Worm (Caenorhabditis elegans) whole organism, L1 larva: Measurements from ENCODE around the gene unc-31.

ENCODE experiments used
- C04F5.9 ChIP-seq: sonication (generic microtip); optimal IDR thresholded peaks from 2 replicates; lab custom pipeline; 2016; ENCODE audit warnings: missing genetic modification characterization, missing compliant biosample characterization
- C34B4.2 ChIP-seq: sonication (generic microtip); optimal IDR thresholded peaks from 2 replicates; lab custom pipeline; 2017; ENCODE audit warnings: mild to moderate bottlenecking, missing genetic modification characterization, missing compliant biosample characterization
- F16B12.6 ChIP-seq: fragments of 150-350 bp; optimal IDR thresholded peaks from 2 replicates; lab custom pipeline; 2014; ENCODE audit warnings: missing biosample characterization, missing genetic modification characterization
- Y116A8C.19 ChIP-seq: sonication (generic microtip); optimal IDR thresholded peaks from 2 replicates; lab custom pipeline; 2016; ENCODE audit warnings: missing compliant biosample characterization, missing genetic modification characterization, borderline replicate concordance
- alr-1 ChIP-seq: fragments of 200-800 bp; sonication (Bioruptor generic); optimal IDR thresholded peaks from 2 replicates; lab custom pipeline; 2018; ENCODE audit warnings: borderline replicate concordance, mild to moderate bottlenecking, missing genetic modification characterization, missing compliant biosample characterization
- aly-2 ChIP-seq: fragments of 150-350 bp; optimal IDR thresholded peaks from 2 replicates; lab custom pipeline; 2014; ENCODE audit warnings: missing biosample characterization, missing genetic modification characterization
- blmp-1 ChIP-seq: fragments of 150-350 bp; optimal IDR thresholded peaks from 2 replicates; lab custom pipeline; 2014; ENCODE audit warnings: missing biosample characterization, missing genetic modification characterization
- ceh-88 ChIP-seq: fragments of 200-800 bp; sonication (Bioruptor generic); IDR thresholded peaks from 2 replicates; pipeline ENCODE4 v1.3.6; 2022; ENCODE audit warnings: missing genetic modification characterization, missing compliant biosample characterization
- ceh-90 ChIP-seq: sonication (generic microtip); optimal IDR thresholded peaks from 2 replicates; lab custom pipeline; 2016; ENCODE audit warnings: missing genetic modification characterization, missing compliant biosample characterization
- ces-1 ChIP-seq: fragments of 150-350 bp; optimal IDR thresholded peaks from 2 replicates; lab custom pipeline; 2014; ENCODE audit warnings: missing biosample characterization, missing genetic modification reagents, missing genetic modification characterization
- efl-1 ChIP-seq, 4 experiments: fragments of 150-350 bp; optimal IDR thresholded peaks in 3 of 4; peaks in 1 of 4; 1 replicate in 1 of 4; 2 replicates in 3 of 4; lab custom pipeline; 2014; ENCODE audit warnings: missing biosample characterization in 2 of 4, missing genetic modification characterization in 2 of 4, missing genetic modification reagents in 2 of 4
- efl-3 ChIP-seq: fragments of 200-800 bp; sonication (Bioruptor generic); optimal IDR thresholded peaks from 2 replicates; lab custom pipeline; 2018; ENCODE audit warnings: mild to moderate bottlenecking, missing genetic modification characterization, missing compliant biosample characterization
- egl-13 ChIP-seq: sonication (generic microtip); optimal IDR thresholded peaks from 2 replicates; lab custom pipeline; 2016; ENCODE audit warnings: missing genotype, missing genetic modification reagents, missing genetic modification characterization, missing compliant biosample characterization
- ets-5 ChIP-seq: fragments of 200-800 bp; sonication (Bioruptor generic); IDR thresholded peaks from 2 replicates; pipeline ENCODE4 v1.3.6; 2022; ENCODE audit warnings: missing genetic modification characterization, missing compliant biosample characterization
- fkh-4 ChIP-seq: sonication (generic microtip); optimal IDR thresholded peaks from 2 replicates; lab custom pipeline; 2016; ENCODE audit warnings: missing compliant biosample characterization, missing genetic modification characterization, borderline replicate concordance
- fos-1 ChIP-seq: fragments of 150-350 bp; optimal IDR thresholded peaks from 2 replicates; lab custom pipeline; 2014; ENCODE audit warnings: missing biosample characterization, missing genetic modification characterization
- hlh-17 ChIP-seq: fragments of 200-800 bp; sonication (Bioruptor generic); optimal IDR thresholded peaks from 2 replicates; lab custom pipeline; 2018; ENCODE audit warnings: missing genetic modification characterization, mild to moderate bottlenecking, missing compliant biosample characterization, moderate library complexity, borderline replicate concordance
- hlh-4 ChIP-seq: sonication (generic microtip); optimal IDR thresholded peaks from 2 replicates; lab custom pipeline; 2016; ENCODE audit warnings: mild to moderate bottlenecking, missing genetic modification characterization, missing compliant biosample characterization
- hpl-2 ChIP-seq: fragments of 150-350 bp; optimal IDR thresholded peaks from 2 replicates; lab custom pipeline; 2014; ENCODE audit warnings: missing biosample characterization, missing genetic modification reagents, missing genetic modification characterization
- irx-1 ChIP-seq: sonication (generic microtip); optimal IDR thresholded peaks from 2 replicates; lab custom pipeline; 2016; ENCODE audit warnings: missing genetic modification characterization, missing compliant biosample characterization
- isw-1 ChIP-seq: fragments of 200-800 bp; sonication (Bioruptor generic); IDR thresholded peaks from 2 replicates; pipeline ENCODE4 v1.3.6; 2022; ENCODE audit warnings: missing genetic modification characterization, missing compliant biosample characterization
- jun-1 ChIP-seq: fragments of 150-350 bp; optimal IDR thresholded peaks from 2 replicates; lab custom pipeline; 2014; ENCODE audit warnings: missing biosample characterization, missing genetic modification reagents, missing genetic modification characterization
- lin-14 ChIP-seq: fragments of 200-800 bp; sonication (Bioruptor generic); optimal IDR thresholded peaks from 2 replicates; lab custom pipeline; 2018; ENCODE audit warnings: mild to moderate bottlenecking, missing genetic modification characterization, moderate library complexity, missing compliant biosample characterization
- lin-35 ChIP-seq, 2 experiments: fragments of 150-350 bp; optimal IDR thresholded peaks; 2 replicates each; lab custom pipeline; 2014; ENCODE audit warnings: missing biosample characterization in 2 of 2, missing genetic modification characterization in 2 of 2, missing genetic modification reagents in 2 of 2
- lin-39 ChIP-seq: fragments of 150-350 bp; optimal IDR thresholded peaks from 2 replicates; lab custom pipeline; 2014; ENCODE audit warnings: missing biosample characterization, missing genetic modification reagents, missing genetic modification characterization
- lir-3 ChIP-seq: sonication (generic microtip); optimal IDR thresholded peaks from 2 replicates; lab custom pipeline; 2016; ENCODE audit warnings: mild to moderate bottlenecking, missing genetic modification characterization, moderate library complexity, missing compliant biosample characterization; ENCODE audit not compliant: poor library complexity
- lsy-2 ChIP-seq, 2 experiments: fragments of 150-350 bp; optimal IDR thresholded peaks; 2 replicates each; lab custom pipeline; 2014; ENCODE audit warnings: missing biosample characterization in 2 of 2, missing genetic modification characterization in 2 of 2
- mab-9 ChIP-seq: fragments of 200-800 bp; sonication (Bioruptor generic); IDR thresholded peaks from 2 replicates; pipeline ENCODE4 v1.3.6; 2022; ENCODE audit warnings: missing genetic modification reagents, missing genetic modification characterization, missing compliant biosample characterization
- mef-2 ChIP-seq: fragments of 150-350 bp; optimal IDR thresholded peaks from 2 replicates; lab custom pipeline; 2014; ENCODE audit warnings: missing biosample characterization, missing genetic modification characterization
- mep-1 ChIP-seq: fragments of 150-350 bp; optimal IDR thresholded peaks from 2 replicates; lab custom pipeline; 2014; ENCODE audit warnings: missing biosample characterization, missing genetic modification characterization
- nhr-237 ChIP-seq: fragments of 150-350 bp; optimal IDR thresholded peaks from 2 replicates; lab custom pipeline; 2014; ENCODE audit warnings: missing biosample characterization, missing genetic modification characterization
- nhr-28 ChIP-seq: fragments of 150-350 bp; optimal IDR thresholded peaks from 2 replicates; lab custom pipeline; 2014; ENCODE audit warnings: missing biosample characterization, missing genetic modification characterization
- nhr-76 ChIP-seq: sonication (generic microtip); optimal IDR thresholded peaks from 2 replicates; lab custom pipeline; 2017; ENCODE audit warnings: missing biosample characterization, missing genetic modification characterization
- pag-3 ChIP-seq: sonication (generic microtip); optimal IDR thresholded peaks from 2 replicates; lab custom pipeline; 2017; ENCODE audit warnings: missing genetic modification characterization, mild to moderate bottlenecking, missing compliant biosample characterization, antibody characterized with exemption, borderline replicate concordance; ENCODE audit not compliant: insufficient read depth
- rnt-1 ChIP-seq: sonication (generic microtip); optimal IDR thresholded peaks from 2 replicates; lab custom pipeline; 2016; ENCODE audit warnings: mild to moderate bottlenecking, missing genetic modification characterization, moderate library complexity, missing compliant biosample characterization
- skn-1 ChIP-seq: fragments of 150-350 bp; optimal IDR thresholded peaks from 2 replicates; lab custom pipeline; 2014; ENCODE audit warnings: missing biosample characterization, missing genetic modification characterization
- snpc-4 ChIP-seq: fragments of 150-350 bp; optimal IDR thresholded peaks from 2 replicates; lab custom pipeline; 2014; ENCODE audit warnings: missing biosample characterization, missing genetic modification characterization
- snu-23 ChIP-seq: sonication (generic microtip); optimal IDR thresholded peaks from 2 replicates; lab custom pipeline; 2016; ENCODE audit warnings: missing genetic modification characterization, missing compliant biosample characterization
- sox-4 ChIP-seq: sonication (generic microtip); optimal IDR thresholded peaks from 2 replicates; lab custom pipeline; 2016; ENCODE audit warnings: missing genetic modification characterization, missing compliant biosample characterization
- sptf-1 ChIP-seq: fragments of 150-350 bp; optimal IDR thresholded peaks from 2 replicates; lab custom pipeline; 2014; ENCODE audit warnings: missing biosample characterization, missing genetic modification characterization
- sup-37 ChIP-seq: fragments of 200-800 bp; sonication (Bioruptor generic); optimal IDR thresholded peaks from 2 replicates; lab custom pipeline; 2018; ENCODE audit warnings: mild to moderate bottlenecking, missing genetic modification characterization, missing compliant biosample characterization
- swsn-7 ChIP-seq: sonication (generic microtip); optimal IDR thresholded peaks from 2 replicates; lab custom pipeline; 2016; ENCODE audit warnings: missing genetic modification characterization, missing compliant biosample characterization
- tlp-1 ChIP-seq: fragments of 150-350 bp; optimal IDR thresholded peaks from 2 replicates; lab custom pipeline; 2014; ENCODE audit warnings: missing biosample characterization, missing genetic modification characterization
- unc-130 ChIP-seq: fragments of 150-350 bp; optimal IDR thresholded peaks from 2 replicates; lab custom pipeline; 2017; ENCODE audit warnings: missing biosample characterization, missing genetic modification characterization, inconsistent platforms
- unc-30 ChIP-seq: sonication (generic microtip); optimal IDR thresholded peaks from 2 replicates; lab custom pipeline; 2017; ENCODE audit warnings: missing biosample characterization, missing genetic modification characterization
- unc-62 ChIP-seq: fragments of 150-350 bp; optimal IDR thresholded peaks from 2 replicates; lab custom pipeline; 2014; ENCODE audit warnings: missing biosample characterization, missing genetic modification reagents, missing genetic modification characterization
- vab-15 ChIP-seq: sonication (generic microtip); optimal IDR thresholded peaks from 2 replicates; lab custom pipeline; 2017; ENCODE audit warnings: missing genotype, mild to moderate bottlenecking, missing genetic modification characterization, missing compliant biosample characterization
- zip-4 ChIP-seq: fragments of 200-800 bp; sonication (Bioruptor generic); optimal IDR thresholded peaks from 2 replicates; lab custom pipeline; 2018; ENCODE audit warnings: mild to moderate bottlenecking, missing genetic modification characterization, moderate library complexity, missing compliant biosample characterization
- ztf-11 ChIP-seq, 2 experiments: sonication (generic microtip); optimal IDR thresholded peaks; 2 replicates each; lab custom pipeline; 2016 to 2017; ENCODE audit warnings: missing genetic modification characterization in 2 of 2, missing biosample characterization in 1 of 2, missing compliant biosample characterization in 1 of 2
- ztf-4 ChIP-seq: fragments of 150-350 bp; optimal IDR thresholded peaks from 2 replicates; lab custom pipeline; 2014; ENCODE audit warnings: missing biosample characterization, missing genetic modification characterization

The unc-31 gene

ce11 chrIV:12771414-12771813 is 2.3 kb upstream of the unc-31 start (continued):
- no peak for TF ChIP-seq ets-5
- TF ChIP-seq nhr-237 (tag; lab: Kevin White, UChicago), result no peak
- no peak for TF ChIP-seq sup-37 (GFP tag; lab: Kevin White, UChicago)
- no peak for TF ChIP-seq C34B4.2 (tag; lab: Kevin White, UChicago)
- no peak for TF ChIP-seq snpc-4 (tag; lab: Kevin White, UChicago)
- TF ChIP-seq rnt-1 (tag; lab: Kevin White, UChicago), result no peak
- no peak for TF ChIP-seq alr-1 (tag; lab: Kevin White, UChicago)
- TF ChIP-seq Y116A8C.19 (tag; lab: Kevin White, UChicago), result no peak
- TF ChIP-seq vab-15 (tag; lab: Kevin White, UChicago), result no peak
- TF ChIP-seq mef-2 (tag; lab: Kevin White, UChicago), result no peak
- TF ChIP-seq fkh-4 (tag; lab: Kevin White, UChicago), result no peak
- no peak for TF ChIP-seq sox-4 (tag; lab: Kevin White, UChicago)
- no peak for TF ChIP-seq zip-4 (GFP tag; lab: Kevin White, UChicago)
- TF ChIP-seq C04F5.9 (tag; lab: Kevin White, UChicago), result no peak
- no peak for TF ChIP-seq hlh-17
- peak; percentile 19; the same call in 1 of the 2 replicates for TF ChIP-seq ceh-88 (GFP tag; lab: Robert Waterston, UW)
- TF ChIP-seq efl-3 (GFP tag; lab: Kevin White, UChicago), result no peak
- TF ChIP-seq ces-1 (GFP tag; lab: Kevin White, UChicago), result no peak
- TF ChIP-seq pag-3 (tag; lab: Kevin White, UChicago), result no peak
- no peak for TF ChIP-seq tlp-1 (tag; lab: Kevin White, UChicago)
- no peak for TF ChIP-seq fos-1 (tag; lab: Kevin White, UChicago)
- no peak for TF ChIP-seq blmp-1 (tag; lab: Kevin White, UChicago)
- TF ChIP-seq hlh-4 (tag; lab: Kevin White, UChicago), result no peak
- peak; percentile 61 for TF ChIP-seq swsn-7 (tag; lab: Kevin White, UChicago)
- no peak for TF ChIP-seq F16B12.6 (tag; lab: Kevin White, UChicago)
- TF ChIP-seq ztf-4 (tag; lab: Kevin White, UChicago), result no peak
- peak; percentile 45 to 56 for TF ChIP-seq efl-1 (optimal IDR thresholded peaks at IDR 0.05; lab: Kevin White, UChicago)
- peak; percentile 2 to 29 for TF ChIP-seq efl-1 (GFP tag; optimal IDR thresholded peaks at IDR 0.05 in 1 of 2; lab: Kevin White, UChicago)
- no peak for TF ChIP-seq unc-62
- TF ChIP-seq lsy-2 (tag; optimal IDR thresholded peaks at IDR 0.05; lab: Kevin White, UChicago), result peak; percentile 11 to 52
- TF ChIP-seq lin-14 (GFP tag; lab: Kevin White, UChicago), result peak; percentile 95
- TF ChIP-seq ztf-11 (tag; optimal IDR thresholded peaks at IDR 0.05; lab: Kevin White, UChicago), result no peak
- no peak for TF ChIP-seq mep-1 (tag; lab: Kevin White, UChicago)
- TF ChIP-seq irx-1 (tag; lab: Kevin White, UChicago), result peak; percentile 33
- TF ChIP-seq ceh-90, result no peak
- TF ChIP-seq skn-1 (tag; lab: Kevin White, UChicago), result no peak
- no peak for TF ChIP-seq nhr-28 (tag; lab: Kevin White, UChicago)
- TF ChIP-seq unc-30 (tag; lab: Kevin White, UChicago), result no peak
- no peak for TF ChIP-seq lin-39 (tag; lab: Kevin White, UChicago)
- TF ChIP-seq snu-23, result peak; percentile 44
- peak; percentile 87 for TF ChIP-seq egl-13 (tag; lab: Kevin White, UChicago)
- no peak for TF ChIP-seq lir-3 (tag; lab: Kevin White, UChicago)
- no peak for TF ChIP-seq aly-2 (tag; lab: Kevin White, UChicago)
- no peak for TF ChIP-seq unc-130
- peak in 1 of 2 experiments; percentile 48 for TF ChIP-seq lin-35 (GFP tag; optimal IDR thresholded peaks at IDR 0.05; lab: Kevin White, UChicago)
- TF ChIP-seq isw-1 (GFP tag; lab: Robert Waterston, UW), result peak; percentile 48
- TF ChIP-seq mab-9 (GFP tag; lab: Robert Waterston, UW), result 0 out of 2 replicates have a peak, but pooled peaks have one; percentile 19
- TF ChIP-seq nhr-76 (tag; lab: Kevin White, UChicago), result no peak
- no peak for TF ChIP-seq sptf-1
- no peak for TF ChIP-seq hpl-2 (GFP tag; lab: Kevin White, UChicago)
- peak; percentile 36 for TF ChIP-seq jun-1
- TF ChIP-seq, all 84 proteins: peak for 25
